Fruit fly (Drosophila melanogaster) whole organism, embryonic: ENCODE data around the gene TFAM.

Experiments used
- ATbp ChIP-seq: fragments of 200-800 bp; sonication (Bioruptor generic); optimal IDR thresholded peaks from 2 replicates; lab custom pipeline; 2017; ENCODE audit warnings: missing biosample characterization, mild to moderate bottlenecking, missing genetic modification characterization, missing genetic modification reagents
- Adf1 ChIP-seq: fragments of 200-800 bp; sonication (Bioruptor generic); IDR thresholded peaks from 2 replicates; pipeline ENCODE4 v1.3.6; 2022; ENCODE audit warnings: missing biosample characterization, missing genetic modification characterization
- Bdp1 ChIP-seq: fragments of 200-800 bp; sonication (Bioruptor generic); optimal IDR thresholded peaks from 3 replicates; lab custom pipeline; 2016; ENCODE audit warnings: missing biosample characterization, missing genetic modification characterization
- BtbVII ChIP-seq: fragments of 200-800 bp; sonication (Bioruptor generic); optimal IDR thresholded peaks from 3 replicates; lab custom pipeline; 2017; ENCODE audit warnings: missing biosample characterization, mild to moderate bottlenecking, missing genetic modification characterization
- CG10959 ChIP-seq: fragments of 200-800 bp; sonication (Bioruptor generic); IDR thresholded peaks from 2 replicates; pipeline ENCODE4 v1.3.6; 2022; ENCODE audit warnings: missing biosample characterization, missing genetic modification characterization
- CG11695 ChIP-seq: fragments of 200-800 bp; sonication (Bioruptor generic); IDR thresholded peaks from 3 replicates; pipeline ENCODE4 v1.3.6; 2022; ENCODE audit warnings: missing biosample characterization, missing genetic modification characterization
- CG12299 ChIP-seq: fragments of 200-800 bp; sonication (Bioruptor generic); optimal IDR thresholded peaks from 2 replicates; lab custom pipeline; 2018; ENCODE audit warnings: missing biosample characterization, mild to moderate bottlenecking, missing genetic modification characterization
- CG16779 ChIP-seq: fragments of 200-800 bp; sonication (Bioruptor generic); IDR thresholded peaks from 2 replicates; pipeline ENCODE4 v1.3.6; 2022; ENCODE audit warnings: missing biosample characterization, missing genetic modification characterization
- CG2129 ChIP-seq: fragments of 200-800 bp; sonication (Bioruptor generic); IDR thresholded peaks from 2 replicates; pipeline ENCODE4 v1.3.6; 2022; ENCODE audit warnings: missing biosample characterization, missing genetic modification characterization; ENCODE audit not compliant: partially characterized antibody
- CG30431 ChIP-seq: fragments of 200-800 bp; sonication (Bioruptor generic); optimal IDR thresholded peaks from 2 replicates; lab custom pipeline; 2017; ENCODE audit warnings: missing biosample characterization, missing genetic modification characterization
- CG32767 ChIP-seq: fragments of 200-800 bp; sonication (Bioruptor generic); IDR thresholded peaks from 2 replicates; pipeline ENCODE4 v1.3.6; 2022; ENCODE audit warnings: missing biosample characterization, missing genetic modification characterization
- CG42726 ChIP-seq: fragments of 200-800 bp; sonication (Bioruptor generic); IDR thresholded peaks from 2 replicates; pipeline ENCODE4 v1.3.6; 2022; ENCODE audit warnings: missing biosample characterization, missing genetic modification characterization; ENCODE audit not compliant: partially characterized antibody
- CG5245 ChIP-seq: fragments of 200-800 bp; sonication (Bioruptor generic); optimal IDR thresholded peaks from 3 replicates; lab custom pipeline; 2016; ENCODE audit warnings: missing biosample characterization, missing genetic modification characterization
- CG6683 ChIP-seq: fragments of 200-800 bp; sonication (Bioruptor generic); optimal IDR thresholded peaks from 2 replicates; lab custom pipeline; 2017; ENCODE audit warnings: missing biosample characterization, mild to moderate bottlenecking, missing genetic modification characterization, missing genetic modification reagents
- CG7357 ChIP-seq: fragments of 200-800 bp; sonication (Bioruptor generic); IDR thresholded peaks from 3 replicates; pipeline ENCODE4 v1.3.6; 2022; ENCODE audit warnings: missing biosample characterization, missing genetic modification characterization
- CG7987 ChIP-seq: fragments of 200-800 bp; sonication (Bioruptor generic); optimal IDR thresholded peaks from 2 replicates; lab custom pipeline; 2018; ENCODE audit warnings: missing biosample characterization, mild to moderate bottlenecking, missing genetic modification characterization, moderate library complexity
- CG8290 ChIP-seq, 3 experiments: fragments of 200-800 bp; sonication (Bioruptor generic); optimal IDR thresholded peaks; 2 replicates each; lab custom pipeline; 2016 to 2019; ENCODE audit warnings: missing biosample characterization in 3 of 3, missing genetic modification characterization in 3 of 3, mild to moderate bottlenecking in 2 of 3, moderate library complexity in 1 of 3
- CkIIα-i1 ChIP-seq: fragments of 200-800 bp; sonication (Bioruptor generic); IDR thresholded peaks from 2 replicates; pipeline ENCODE4 v1.3.6; 2022; ENCODE audit warnings: missing biosample characterization, missing genetic modification characterization
- CrebB ChIP-seq: fragments of 200-800 bp; sonication (Bioruptor generic); optimal IDR thresholded peaks from 3 replicates; lab custom pipeline; 2018; ENCODE audit warnings: missing biosample characterization, mild to moderate bottlenecking, missing genetic modification characterization
- Dad ChIP-seq: fragments of 200-800 bp; sonication (Bioruptor generic); optimal IDR thresholded peaks from 3 replicates; lab custom pipeline; 2016; ENCODE audit warnings: missing biosample characterization, missing genetic modification characterization
- Ets97D ChIP-seq: fragments of 200-800 bp; sonication (Bioruptor generic); optimal IDR thresholded peaks from 3 replicates; lab custom pipeline; 2016; ENCODE audit warnings: missing biosample characterization, missing genetic modification characterization
- Fer3 ChIP-seq: fragments of 200-800 bp; sonication (Bioruptor generic); optimal IDR thresholded peaks from 2 replicates; lab custom pipeline; 2018; ENCODE audit warnings: missing biosample characterization, mild to moderate bottlenecking, missing genetic modification characterization, moderate library complexity
- Gsc ChIP-seq: fragments of 200-800 bp; sonication (Bioruptor generic); IDR thresholded peaks from 2 replicates; pipeline ENCODE4 v1.3.6; 2022; ENCODE audit warnings: missing biosample characterization, missing genetic modification characterization
- HLH3B ChIP-seq: fragments of 200-800 bp; sonication (Bioruptor generic); IDR thresholded peaks from 2 replicates; pipeline ENCODE4 v1.3.6; 2022; ENCODE audit warnings: missing biosample characterization, missing genetic modification characterization
- Hand ChIP-seq: fragments of 200-800 bp; sonication (Bioruptor generic); optimal IDR thresholded peaks from 2 replicates; lab custom pipeline; 2017; ENCODE audit warnings: mild to moderate bottlenecking, missing biosample characterization, missing genetic modification reagents, missing genetic modification characterization
- Hr3 ChIP-seq: fragments of 200-800 bp; sonication (Bioruptor generic); optimal IDR thresholded peaks from 3 replicates; lab custom pipeline; 2016; ENCODE audit warnings: missing biosample characterization, missing genetic modification characterization
- MTF-1 ChIP-seq: fragments of 200-800 bp; sonication (Bioruptor generic); optimal IDR thresholded peaks from 2 replicates; lab custom pipeline; 2018; ENCODE audit warnings: missing biosample characterization, mild to moderate bottlenecking, missing genetic modification characterization, borderline replicate concordance
- NfI ChIP-seq: fragments of 200-800 bp; sonication (Bioruptor generic); optimal IDR thresholded peaks from 3 replicates; lab custom pipeline; 2018; ENCODE audit warnings: missing biosample characterization, mild to moderate bottlenecking, missing genetic modification characterization, moderate library complexity
- Oaz ChIP-seq: fragments of 200-800 bp; sonication (Bioruptor generic); IDR thresholded peaks from 2 replicates; pipeline ENCODE4 v1.3.6; 2022; ENCODE audit warnings: missing biosample characterization, missing genetic modification characterization
- Oli ChIP-seq: fragments of 200-800 bp; sonication (Bioruptor generic); optimal IDR thresholded peaks from 2 replicates; lab custom pipeline; 2018; ENCODE audit warnings: missing biosample characterization, mild to moderate bottlenecking, missing genetic modification characterization, moderate library complexity
- Side ChIP-seq: fragments of 200-800 bp; sonication (Bioruptor generic); optimal IDR thresholded peaks from 2 replicates; lab custom pipeline; 2016; ENCODE audit warnings: missing biosample characterization, missing genetic modification characterization
- Sry-δ ChIP-seq: fragments of 200-800 bp; sonication (Bioruptor generic); optimal IDR thresholded peaks from 2 replicates; lab custom pipeline; 2016; ENCODE audit warnings: missing biosample characterization, missing genetic modification characterization
- ap ChIP-seq: fragments of 200-800 bp; sonication (Bioruptor generic); IDR thresholded peaks from 2 replicates; pipeline ENCODE4 v1.3.6; 2022; ENCODE audit warnings: missing biosample characterization, missing genetic modification characterization
- ato ChIP-seq: fragments of 200-800 bp; sonication (Bioruptor generic); IDR thresholded peaks from 2 replicates; pipeline ENCODE4 v1.3.6; 2022; ENCODE audit warnings: missing biosample characterization, missing genetic modification characterization; ENCODE audit not compliant: partially characterized antibody
- bab2 ChIP-seq: fragments of 200-800 bp; sonication (Bioruptor generic); optimal IDR thresholded peaks from 2 replicates; lab custom pipeline; 2016; ENCODE audit warnings: missing biosample characterization, missing genetic modification characterization
- chinmo ChIP-seq: fragments of 200-800 bp; sonication (Bioruptor generic); IDR thresholded peaks from 4 replicates; pipeline ENCODE4 v1.3.6; 2022; ENCODE audit warnings: missing biosample characterization, missing genetic modification characterization; ENCODE audit not compliant: partially characterized antibody
- emc ChIP-seq: fragments of 200-800 bp; sonication (Bioruptor generic); optimal IDR thresholded peaks from 2 replicates; lab custom pipeline; 2016; ENCODE audit warnings: missing biosample characterization, missing genetic modification characterization
- jumu ChIP-seq: fragments of 200-800 bp; sonication (Bioruptor generic); optimal IDR thresholded peaks from 3 replicates; lab custom pipeline; 2016; ENCODE audit warnings: missing biosample characterization, missing genetic modification characterization
- maf-S ChIP-seq: fragments of 200-800 bp; sonication (Bioruptor generic); optimal IDR thresholded peaks from 2 replicates; lab custom pipeline; 2016; ENCODE audit warnings: missing biosample characterization, missing genetic modification characterization
- nerfin-1 ChIP-seq: fragments of 200-800 bp; sonication (Bioruptor generic); optimal IDR thresholded peaks from 3 replicates; lab custom pipeline; 2019; ENCODE audit warnings: missing biosample characterization, mild to moderate bottlenecking, missing genetic modification characterization, moderate library complexity
- pfk ChIP-seq: fragments of 200-800 bp; sonication (Bioruptor generic); optimal IDR thresholded peaks from 2 replicates; lab custom pipeline; 2018; ENCODE audit warnings: missing biosample characterization, mild to moderate bottlenecking, missing genetic modification characterization, moderate library complexity
- phol ChIP-seq: fragments of 200-800 bp; sonication (Bioruptor generic); optimal IDR thresholded peaks from 3 replicates; lab custom pipeline; 2018; ENCODE audit warnings: missing biosample characterization, mild to moderate bottlenecking, missing genetic modification characterization, moderate library complexity
- pita ChIP-seq: fragments of 200-800 bp; sonication (Bioruptor generic); optimal IDR thresholded peaks from 2 replicates; lab custom pipeline; 2017; ENCODE audit warnings: missing biosample characterization, mild to moderate bottlenecking, missing genetic modification characterization
- psq ChIP-seq: fragments of 200-800 bp; sonication (Bioruptor generic); optimal IDR thresholded peaks from 2 replicates; lab custom pipeline; 2017; ENCODE audit warnings: missing biosample characterization, missing genetic modification characterization
- pzg ChIP-seq: fragments of 200-800 bp; sonication (Bioruptor generic); optimal IDR thresholded peaks from 3 replicates; lab custom pipeline; 2018; ENCODE audit warnings: missing biosample characterization, mild to moderate bottlenecking, missing genetic modification characterization, moderate library complexity
- scrt ChIP-seq: fragments of 200-800 bp; sonication (Bioruptor generic); optimal IDR thresholded peaks from 2 replicates; lab custom pipeline; 2018; ENCODE audit warnings: missing biosample characterization, mild to moderate bottlenecking, missing genetic modification characterization, moderate library complexity
- sug ChIP-seq: fragments of 200-800 bp; optimal IDR thresholded peaks from 2 replicates; lab custom pipeline; 2019; ENCODE audit warnings: missing biosample characterization, mild to moderate bottlenecking, missing genetic modification characterization, moderate library complexity
- tin ChIP-seq: fragments of 200-800 bp; sonication (Bioruptor generic); optimal IDR thresholded peaks from 3 replicates; lab custom pipeline; 2016; ENCODE audit warnings: missing biosample characterization, missing genetic modification characterization
- ttk ChIP-seq: fragments of 200-800 bp; sonication (Bioruptor generic); IDR thresholded peaks from 2 replicates; pipeline ENCODE4 v2.1.2; 2022; ENCODE audit warnings: missing biosample characterization, missing genetic modification characterization
- tx ChIP-seq: fragments of 200-800 bp; sonication (Bioruptor generic); optimal IDR thresholded peaks from 2 replicates; lab custom pipeline; 2016; ENCODE audit warnings: missing biosample characterization, missing genetic modification characterization
- unc-4 ChIP-seq: fragments of 200-800 bp; sonication (Bioruptor generic); IDR thresholded peaks from 2 replicates; pipeline ENCODE4 v1.3.6; 2022; ENCODE audit warnings: missing biosample characterization, missing genetic modification characterization; ENCODE audit not compliant: partially characterized antibody
- zfh1 ChIP-seq: fragments of 200-800 bp; sonication (Bioruptor generic); IDR thresholded peaks from 3 replicates; pipeline ENCODE4 v1.3.6; 2022; ENCODE audit warnings: missing biosample characterization, missing genetic modification characterization

Gene TFAM

DNA sequence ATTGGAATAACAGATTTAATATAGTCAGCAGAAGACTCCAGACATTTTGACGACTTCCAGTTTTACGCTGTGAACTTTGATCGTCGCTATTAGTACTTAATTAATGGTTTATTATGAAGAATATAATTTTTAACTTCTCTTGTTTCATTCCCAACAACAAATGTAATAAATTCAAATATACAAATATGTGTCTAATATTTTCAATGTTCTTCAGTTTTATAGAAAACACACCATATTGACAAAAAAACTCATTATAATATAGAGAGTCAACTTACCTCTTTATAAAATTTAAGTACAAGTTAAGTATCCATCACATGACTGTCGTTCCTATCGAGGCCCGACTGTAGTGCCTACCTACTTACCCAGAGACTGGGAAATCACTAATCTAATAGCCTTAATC, 3.5 kb downstream of the TFAM start (continued):
- TF ChIP-seq ATbp (no peak), CrebB (tag; lab: Kevin White, UChicago) (no peak), Side (GFP tag; lab: Kevin White, UChicago) (no peak), CG11695 (no peak), CG6683 (GFP tag; lab: Kevin White, UChicago) (no peak), CG10959 (GFP tag; lab: Robert Waterston, UW) (no peak), pita (no peak), maf-S (no peak), Adf1 (GFP tag; lab: Robert Waterston, UW) (no peak), CG2129 (GFP tag; lab: Robert Waterston, UW) (no peak), Dad (GFP tag; lab: Kevin White, UChicago) (no peak), Gsc (GFP tag; lab: Robert Waterston, UW) (no peak), CG7357 (GFP tag; lab: Robert Waterston, UW) (no peak), CG12299 (tag; lab: Kevin White, UChicago) (no peak), ap (no peak), tx (GFP tag; lab: Kevin White, UChicago) (no peak), chinmo (GFP tag; lab: Robert Waterston, UW) (no peak), CkIIα-i1 (GFP tag; lab: Robert Waterston, UW) (no peak), MTF-1 (GFP tag; lab: Kevin White, UChicago) (no peak), zfh1 (GFP tag; lab: Robert Waterston, UW) (no peak), CG42726 (GFP tag; lab: Robert Waterston, UW) (no peak), Bdp1 (no peak), CG7987 (GFP tag; lab: Kevin White, UChicago) (no peak), Fer3 (no peak), CG8290 (GFP tag; optimal IDR thresholded peaks at IDR 0.05; lab: Kevin White, UChicago) (no peak), CG8290 (tag; optimal IDR thresholded peaks at IDR 0.05; lab: Kevin White, UChicago) (no peak), psq (no peak), phol (no peak), Ets97D (GFP tag; lab: Kevin White, UChicago) (no peak), CG32767 (no peak), CG5245 (GFP tag; lab: Kevin White, UChicago) (no peak), sug (tag; lab: Kevin White, UChicago) (no peak), scrt (no peak), jumu (GFP tag; lab: Kevin White, UChicago) (no peak), ato (GFP tag; lab: Robert Waterston, UW) (no peak), ttk (no peak), pfk (GFP tag; lab: Kevin White, UChicago) (no peak), Hr3 (no peak), Sry-δ (GFP tag; lab: Kevin White, UChicago) (no peak), Oli (tag; lab: Kevin White, UChicago) (peak; percentile 18), HLH3B (GFP tag; lab: Robert Waterston, UW) (no peak), BtbVII (no peak), nerfin-1 (no peak), CG16779 (GFP tag; lab: Robert Waterston, UW) (no peak), Oaz (no peak), NfI (GFP tag; lab: Kevin White, UChicago) (no peak), tin (GFP tag; lab: Kevin White, UChicago) (no peak), unc-4 (GFP tag; lab: Robert Waterston, UW) (no peak), bab2 (GFP tag; lab: Kevin White, UChicago) (no peak), Hand (GFP tag; lab: Kevin White, UChicago) (no peak), CG30431 (GFP tag; lab: Kevin White, UChicago) (no peak), pzg (GFP tag; lab: Kevin White, UChicago) (no peak), emc (GFP tag; lab: Kevin White, UChicago) (no peak)
